Fruit fly (Drosophila melanogaster) whole organism, prepupa: ENCODE results near the gene CG31077.

Source experiments
- CG11762 ChIP-seq: fragments of 200-800 bp; sonication (Bioruptor generic); optimal IDR thresholded peaks from 3 replicates; lab custom pipeline; 2016; ENCODE audit warnings: missing biosample characterization, missing genetic modification characterization; ENCODE audit not compliant: insufficient read depth
- CG34406 ChIP-seq: fragments of 200-800 bp; sonication (Bioruptor generic); optimal IDR thresholded peaks from 3 replicates; lab custom pipeline; 2016; ENCODE audit warnings: missing biosample characterization, missing genetic modification characterization
- Smox ChIP-seq: fragments of 200-800 bp; sonication (Bioruptor generic); optimal IDR thresholded peaks from 3 replicates; lab custom pipeline; 2016; ENCODE audit warnings: missing biosample characterization, missing genetic modification characterization
- eg ChIP-seq: fragments of 200-800 bp; sonication (Bioruptor generic); IDR thresholded peaks from 3 replicates; pipeline ENCODE4 v1.3.6; 2022; ENCODE audit warnings: missing biosample characterization, missing genetic modification characterization
- fkh ChIP-seq: fragments of 200-800 bp; sonication (Bioruptor generic); optimal IDR thresholded peaks from 3 replicates; lab custom pipeline; 2017; ENCODE audit warnings: missing biosample characterization, mild to moderate bottlenecking, missing genetic modification characterization, moderate library complexity

DNA sequence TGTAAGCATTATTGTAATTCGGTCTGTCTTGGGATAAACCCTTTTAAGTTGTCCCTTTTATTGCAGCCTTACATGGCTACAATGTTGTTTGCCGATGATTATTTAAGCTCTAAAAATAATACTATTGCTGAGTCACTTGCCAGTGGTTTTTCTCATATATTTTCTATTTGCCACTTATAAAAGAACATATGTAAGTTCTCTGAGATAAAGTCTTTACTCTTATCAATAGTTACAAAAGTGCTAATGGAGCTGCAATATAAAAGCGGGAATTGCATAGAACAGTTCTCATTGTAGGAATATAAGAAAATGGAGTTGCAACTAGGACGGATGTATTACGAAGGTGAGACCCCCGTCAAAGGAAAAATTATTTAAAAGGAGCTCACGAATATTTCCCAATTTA, at the start of gene CG31077:
- TF ChIP-seq CG11762 (GFP tag; lab: Kevin White, UChicago) (no peak), CG34406 (GFP tag; lab: Kevin White, UChicago) (no peak), Smox (GFP tag; lab: Kevin White, UChicago) (no peak), eg (GFP tag; lab: Robert Waterston, UW) (no peak), fkh (GFP tag; lab: Kevin White, UChicago) (no peak)
